Worm (Caenorhabditis elegans): ENCODE results near the gene C16A3.6.

DNA sequence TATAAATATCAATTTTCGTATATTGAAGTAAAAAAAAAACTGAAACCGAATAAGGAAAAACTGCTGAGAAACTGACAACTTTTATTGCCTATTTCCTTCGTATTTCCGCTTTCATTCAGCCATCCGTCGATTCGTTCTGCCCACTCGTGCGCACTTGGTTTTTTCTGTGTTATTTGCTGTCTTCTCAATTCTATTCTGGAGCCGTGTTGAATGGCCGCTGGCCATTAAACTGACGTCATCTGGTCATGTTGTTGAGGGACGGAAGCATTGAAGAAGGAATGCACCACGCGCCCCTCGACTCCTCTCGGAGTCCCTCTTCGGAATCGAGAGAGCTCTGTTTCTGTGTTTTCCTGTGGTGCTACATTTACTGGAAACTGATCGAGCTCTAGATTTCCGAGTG, 30.4 kb upstream of the C16A3.6 start:
- no peak for TF ChIP-seq ztf-11 (tag; optimal IDR thresholded peaks at IDR 0.05)
- TF ChIP-seq jun-1 (tag; optimal IDR thresholded peaks at IDR 0.05) = no peak
- TF ChIP-seq mdl-1 (tag; optimal IDR thresholded peaks at IDR 0.05) = no peak
- TF ChIP-seq nhr-11 (tag; optimal IDR thresholded peaks at IDR 0.05) = no peak
- TF ChIP-seq nhr-237 (tag; optimal IDR thresholded peaks at IDR 0.05) = no peak
- no peak for TF ChIP-seq unc-62 (GFP tag; optimal IDR thresholded peaks at IDR 0.05)
- TF ChIP-seq snpc-4 (tag; optimal IDR thresholded peaks at IDR 0.05) = no peak
- no peak for TF ChIP-seq nhr-77 (tag; optimal IDR thresholded peaks at IDR 0.05)
- no peak for TF ChIP-seq unc-39 (tag; optimal IDR thresholded peaks at IDR 0.05)
- no peak for TF ChIP-seq elt-3 (tag; optimal IDR thresholded peaks at IDR 0.05)
